Worm (Caenorhabditis elegans): ENCODE results near the gene paf-2.
"Not testable (repeated sequence)": the region's sequence is repeated elsewhere in the genome, so short reads cannot be mapped to it uniquely, and the experiment has no call there.

The paf-2 gene

DNA sequence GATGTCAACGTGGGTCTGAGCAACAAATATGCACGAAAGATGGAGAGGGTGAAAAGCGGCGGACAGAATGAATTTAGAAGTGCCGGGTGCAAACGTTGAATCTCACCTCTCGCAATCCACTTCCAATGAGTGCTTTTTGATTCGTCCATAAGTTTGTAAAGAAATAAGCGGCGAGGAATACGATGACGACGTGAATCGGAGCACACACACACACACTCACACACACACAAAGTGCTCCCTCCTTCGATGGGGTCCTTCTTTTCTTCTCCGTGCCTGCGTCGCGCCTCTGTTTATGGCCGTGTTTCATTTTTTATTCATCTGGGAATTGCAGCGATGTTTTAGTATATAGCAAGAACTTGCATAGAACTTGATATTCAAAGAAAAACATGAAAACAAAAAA is at the start of gene paf-2:
TSS of gene paf-2 (minus strand) at position 290 of the 400 bp plus-strand sequence.
- TF ChIP-seq W03F9.2 (tag; optimal IDR thresholded peaks at IDR 0.05) (no peak), him-1 (tag; optimal IDR thresholded peaks at IDR 0.05) (no peak), dao-5 (tag; optimal IDR thresholded peaks at IDR 0.05) (no peak)

DNA sequence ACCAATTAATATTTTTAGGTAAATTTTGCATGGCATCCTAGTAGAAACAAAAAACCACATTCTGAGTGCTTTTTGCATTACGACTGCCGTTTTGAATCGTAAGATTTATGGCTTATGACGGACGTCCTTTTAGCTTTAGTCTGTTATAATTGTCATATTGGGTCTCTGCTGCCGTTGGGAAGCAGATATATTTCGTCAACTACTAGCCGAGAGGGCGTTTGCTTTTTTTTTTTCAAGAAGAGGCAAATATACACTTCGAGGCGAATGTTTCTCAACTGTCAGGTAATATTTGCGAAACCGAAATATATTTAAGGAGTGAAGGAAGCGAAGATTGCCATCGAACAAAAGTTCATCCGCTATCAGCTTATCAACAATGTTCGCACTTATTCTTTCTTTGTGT is 46.4 kb upstream of the paf-2 start, which contains the start of gene F14H12.3:
TSS of gene F14H12.3 (plus strand) at position 301 of the 400 bp plus-strand sequence.
- no peak for TF ChIP-seq him-1 (tag; optimal IDR thresholded peaks at IDR 0.05)
- no peak for TF ChIP-seq dao-5 (tag; optimal IDR thresholded peaks at IDR 0.05)
- no peak for TF ChIP-seq W03F9.2 (tag; optimal IDR thresholded peaks at IDR 0.05)

DNA sequence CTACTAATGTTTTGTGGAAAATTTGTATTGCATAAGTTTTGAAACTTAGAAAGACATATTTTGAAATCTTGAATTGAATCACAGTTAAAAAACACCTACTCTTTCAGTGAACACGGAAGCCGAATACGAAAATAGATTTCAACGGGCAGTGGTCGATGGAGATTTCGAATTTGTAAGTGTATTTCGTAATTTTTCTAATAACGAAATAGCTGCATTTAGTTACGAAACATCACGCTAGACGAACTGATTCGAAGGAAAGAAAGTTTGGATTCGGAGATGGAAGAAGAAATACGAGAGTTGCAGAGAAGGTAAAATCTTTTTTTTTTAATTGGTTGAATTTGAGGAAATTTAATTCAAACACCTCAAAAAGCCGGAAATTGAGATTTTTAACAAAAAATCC is 45.2 kb upstream of the paf-2 start:
- TF ChIP-seq him-1 (tag; optimal IDR thresholded peaks at IDR 0.05) = no peak
- no peak for TF ChIP-seq W03F9.2 (tag; optimal IDR thresholded peaks at IDR 0.05)
- TF ChIP-seq dao-5 (tag; optimal IDR thresholded peaks at IDR 0.05) = no peak

DNA sequence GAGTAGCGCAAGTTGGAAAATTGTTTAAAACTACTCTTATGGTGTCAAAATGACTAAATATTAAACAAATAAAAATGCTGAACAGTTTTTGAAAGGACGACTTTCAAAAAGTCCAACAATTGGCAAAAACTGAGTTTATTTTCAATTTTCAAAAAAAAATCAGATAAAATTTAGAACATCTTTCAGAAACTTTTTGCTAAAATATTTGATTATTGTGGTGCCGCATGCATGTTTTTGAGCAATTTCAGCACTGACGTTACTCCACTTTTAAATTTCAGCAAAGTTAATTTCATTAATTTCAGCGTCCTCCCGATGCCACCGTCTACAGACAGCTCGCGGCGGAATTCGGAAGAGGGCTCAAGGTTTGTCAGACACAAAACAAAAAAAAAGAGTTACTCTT is 41.8 kb upstream of the paf-2 start, which contains the start of gene cst-1:
TSS of gene cst-1 (plus strand) at position 301 of the 400 bp plus-strand sequence.
- TF ChIP-seq him-1, W03F9.2, dao-5 (tag; optimal IDR thresholded peaks at IDR 0.05): not testable (repeated sequence)

DNA sequence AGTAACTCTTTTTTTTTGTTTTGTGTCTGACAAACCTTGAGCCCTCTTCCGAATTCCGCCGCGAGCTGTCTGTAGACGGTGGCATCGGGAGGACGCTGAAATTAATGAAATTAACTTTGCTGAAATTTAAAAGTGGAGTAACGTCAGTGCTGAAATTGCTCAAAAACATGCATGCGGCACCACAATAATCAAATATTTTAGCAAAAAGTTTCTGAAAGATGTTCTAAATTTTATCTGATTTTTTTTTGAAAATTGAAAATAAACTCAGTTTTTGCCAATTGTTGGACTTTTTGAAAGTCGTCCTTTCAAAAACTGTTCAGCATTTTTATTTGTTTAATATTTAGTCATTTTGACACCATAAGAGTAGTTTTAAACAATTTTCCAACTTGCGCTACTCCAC is 38.4 kb upstream of the paf-2 start, which contains the start of gene cst-2:
TSS of gene cst-2 (minus strand) at position 101 of the 400 bp plus-strand sequence.
- not testable (repeated sequence) for TF ChIP-seq dao-5, W03F9.2, him-1 (tag; optimal IDR thresholded peaks at IDR 0.05)

DNA sequence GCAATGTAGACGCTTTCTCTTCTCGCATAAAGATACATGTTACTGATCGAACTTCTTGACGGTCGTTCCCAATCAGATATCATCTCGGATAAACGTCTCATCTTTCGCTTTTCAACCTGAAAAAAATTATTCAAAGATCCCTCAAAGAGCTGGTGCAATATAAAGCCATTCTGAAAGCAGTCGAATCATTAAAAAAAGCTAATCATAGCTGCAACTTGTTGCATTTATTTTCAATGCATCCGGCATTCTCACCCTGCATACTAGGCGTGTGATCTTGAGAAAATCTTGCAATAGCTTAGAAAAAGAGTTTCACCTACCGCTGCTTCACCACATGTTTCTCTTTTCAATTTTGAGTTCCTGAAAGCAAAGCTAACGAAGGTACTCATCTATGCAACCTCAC is 34.8 kb upstream of the paf-2 start, which contains the start of gene C24A8.6:
TSS of gene C24A8.6 (minus strand) at position 101 of the 400 bp plus-strand sequence.
- TF ChIP-seq W03F9.2, dao-5, him-1 (tag; optimal IDR thresholded peaks at IDR 0.05): not testable (repeated sequence)

DNA sequence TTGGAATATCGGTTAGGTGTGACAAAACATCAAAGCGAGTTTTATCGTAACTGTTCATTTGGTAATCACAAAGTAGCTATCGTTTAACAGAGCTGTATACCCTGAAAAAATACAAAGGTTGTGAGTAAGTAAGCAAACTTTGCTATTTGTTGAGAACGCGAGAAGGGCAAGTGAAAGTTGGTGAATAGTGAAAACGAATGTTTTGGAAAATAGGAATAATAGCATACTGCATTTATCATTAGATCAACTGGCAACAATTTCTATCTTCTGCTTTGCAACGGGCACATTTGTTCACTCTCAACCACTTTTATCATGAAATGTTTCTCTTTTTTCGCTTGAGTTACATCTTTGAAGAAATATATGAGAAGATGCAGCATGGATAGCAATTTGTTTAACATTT is 31.3 kb upstream of the paf-2 start, which contains the start of gene C24A8.5:
TSS of gene C24A8.5 (minus strand) at position 101 of the 400 bp plus-strand sequence.
- no peak for TF ChIP-seq dao-5 (tag; optimal IDR thresholded peaks at IDR 0.05)
- TF ChIP-seq him-1 (tag; optimal IDR thresholded peaks at IDR 0.05) = no peak
- no peak for TF ChIP-seq W03F9.2 (tag; optimal IDR thresholded peaks at IDR 0.05)

DNA sequence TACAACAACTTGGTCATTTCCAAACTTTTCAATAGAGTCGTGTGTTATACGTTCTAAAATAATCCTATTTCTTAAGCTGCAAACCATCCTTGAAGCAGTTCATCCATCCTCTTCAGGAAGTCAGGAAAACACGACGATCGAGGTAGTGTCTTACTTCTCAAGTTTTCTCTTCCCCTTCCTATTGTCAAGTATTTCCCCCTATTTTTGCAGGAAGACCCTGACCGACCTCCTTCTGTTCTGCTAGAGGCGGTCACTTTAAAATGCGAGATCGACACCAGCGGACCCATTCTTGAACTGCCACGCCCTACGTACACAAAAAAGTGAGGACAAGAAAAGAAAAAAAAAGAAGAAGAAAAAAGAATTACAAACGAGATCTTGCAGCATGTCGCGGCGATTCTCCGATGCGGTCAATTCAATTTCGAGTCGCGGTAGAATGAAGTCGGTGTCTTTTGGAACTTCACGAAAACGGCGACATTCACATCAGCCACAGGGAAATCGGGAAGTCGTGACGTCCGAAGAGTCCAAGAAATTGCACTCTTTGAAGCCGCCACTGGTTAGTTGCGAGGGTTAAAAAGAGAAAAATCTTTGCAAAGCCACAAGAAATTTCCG is 25.4 kb upstream of the paf-2 start:
- TF ChIP-seq dao-5 (tag; optimal IDR thresholded peaks at IDR 0.05) (no peak), W03F9.2 (tag; optimal IDR thresholded peaks at IDR 0.05) (no peak), him-1 (tag; optimal IDR thresholded peaks at IDR 0.05) (no peak)

DNA sequence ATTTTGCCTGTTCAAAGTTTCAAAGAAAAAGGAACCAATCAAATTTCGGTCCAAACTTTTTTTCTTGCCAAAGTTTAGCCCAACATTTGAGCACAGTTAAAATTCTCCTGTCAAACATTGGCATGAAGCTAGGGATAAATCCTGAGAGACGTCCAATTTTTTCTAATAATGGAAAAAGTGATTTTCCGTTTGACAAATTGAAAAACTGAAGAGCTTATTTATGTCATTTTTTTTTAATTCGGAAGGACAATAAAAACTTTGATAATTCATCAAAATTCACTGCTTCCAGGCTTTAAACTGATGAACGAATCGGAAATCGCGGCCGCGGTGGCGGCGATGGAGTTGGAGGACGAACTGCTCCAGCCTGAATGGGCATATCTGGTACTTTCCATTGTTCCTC is 23.0 kb upstream of the paf-2 start, which contains the start of gene dop-6:
TSS of gene dop-6 (plus strand) at position 301 of the 400 bp plus-strand sequence.
- no peak for TF ChIP-seq him-1 (tag; optimal IDR thresholded peaks at IDR 0.05)
- no peak for TF ChIP-seq W03F9.2 (tag; optimal IDR thresholded peaks at IDR 0.05)
- TF ChIP-seq dao-5 (tag; optimal IDR thresholded peaks at IDR 0.05) = no peak

DNA sequence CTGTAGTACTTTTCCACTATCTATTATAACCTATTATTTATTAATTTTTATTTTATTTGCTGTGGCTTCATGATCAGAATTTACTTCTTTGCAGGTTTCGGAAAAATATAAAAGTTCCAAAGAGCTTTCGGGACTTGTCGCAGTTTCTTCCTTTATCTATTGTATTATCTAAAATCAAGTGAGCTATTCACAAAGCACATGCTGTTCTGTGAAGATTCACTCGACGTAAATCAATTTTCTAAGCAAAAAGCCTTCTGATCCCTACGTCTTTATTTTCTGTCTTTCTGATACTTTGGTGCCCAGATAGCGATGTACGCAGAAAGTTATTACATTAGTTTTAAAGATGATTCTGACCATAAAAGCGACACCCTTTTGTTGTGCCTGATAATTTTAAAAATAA is 19.6 kb upstream of the paf-2 start:
- TF ChIP-seq dao-5 (tag; optimal IDR thresholded peaks at IDR 0.05) (no peak), W03F9.2 (tag; optimal IDR thresholded peaks at IDR 0.05) (no peak), him-1 (tag; optimal IDR thresholded peaks at IDR 0.05) (no peak)

DNA sequence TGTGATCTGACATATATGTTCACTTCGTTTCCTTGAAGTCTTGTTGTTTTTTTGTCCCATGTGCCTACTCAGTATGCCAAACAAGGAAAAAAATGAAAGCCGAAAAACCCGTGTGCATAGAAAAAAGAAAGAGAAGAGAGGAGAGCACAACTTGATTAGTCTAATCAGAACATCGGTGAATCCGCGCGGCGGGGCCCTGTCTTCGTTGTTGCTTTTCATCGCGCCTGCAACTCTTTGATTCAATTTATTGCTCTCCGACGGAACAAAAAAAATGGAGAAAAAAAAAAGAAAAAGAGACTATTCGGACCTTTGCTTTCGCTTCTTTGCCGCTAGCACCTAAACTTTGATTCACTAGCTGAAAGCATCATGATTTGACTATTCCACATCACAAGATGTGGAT is 17.4 kb upstream of the paf-2 start:
- TF ChIP-seq W03F9.2 (tag; optimal IDR thresholded peaks at IDR 0.05) (no peak), him-1 (tag; optimal IDR thresholded peaks at IDR 0.05) (no peak), dao-5 (tag; optimal IDR thresholded peaks at IDR 0.05) (no peak)

DNA sequence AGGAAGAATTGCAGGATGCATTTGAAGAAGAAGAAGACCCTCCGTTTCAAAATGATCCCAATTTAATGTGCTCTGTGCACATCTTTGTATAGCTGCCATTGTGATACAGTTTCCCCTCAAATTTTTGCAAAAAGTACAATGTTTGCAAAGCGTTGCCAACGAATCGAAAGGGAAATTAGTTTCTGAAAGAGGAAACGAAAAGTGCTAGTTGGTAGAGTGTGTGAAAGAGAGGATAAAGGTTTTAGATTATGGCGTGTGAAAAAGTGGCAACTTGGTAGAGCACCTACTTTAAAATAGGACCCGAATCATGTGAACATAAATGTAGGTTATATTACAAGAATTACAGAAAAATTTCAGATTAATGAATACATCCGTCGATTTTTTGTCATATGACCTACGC is 14.1 kb upstream of the paf-2 start, which contains the start of gene C52B9.8:
TSS of gene C52B9.8 (minus strand) at position 101 of the 400 bp plus-strand sequence.
- no peak for TF ChIP-seq dao-5 (tag; optimal IDR thresholded peaks at IDR 0.05)
- TF ChIP-seq W03F9.2 (tag; optimal IDR thresholded peaks at IDR 0.05) = no peak
- no peak for TF ChIP-seq him-1 (tag; optimal IDR thresholded peaks at IDR 0.05)

DNA sequence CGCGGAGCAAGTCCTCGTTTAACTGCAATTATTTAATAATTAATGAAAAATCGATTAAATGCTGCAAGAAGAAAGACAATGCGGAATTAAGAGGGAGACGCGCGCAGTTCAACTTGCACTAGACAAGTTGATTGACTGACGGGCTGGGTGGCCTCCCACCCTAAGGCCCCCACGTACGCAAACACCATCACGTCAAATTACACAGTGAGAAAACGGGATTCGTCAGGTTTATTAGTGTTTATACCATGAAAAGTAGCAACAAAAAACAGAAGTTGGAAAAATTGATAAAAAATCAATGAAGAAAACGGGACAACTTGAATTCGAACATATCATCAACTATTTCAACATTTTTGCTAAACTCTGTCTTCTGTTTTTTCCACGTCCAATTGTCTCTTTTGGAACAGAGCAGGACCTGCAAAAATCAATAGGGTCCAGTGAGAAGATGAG is 10.0 kb upstream of the paf-2 start:
- no peak for TF ChIP-seq him-1 (tag; optimal IDR thresholded peaks at IDR 0.05)
- no peak for TF ChIP-seq dao-5 (tag; optimal IDR thresholded peaks at IDR 0.05)
- TF ChIP-seq W03F9.2 (tag; optimal IDR thresholded peaks at IDR 0.05) = no peak

DNA sequence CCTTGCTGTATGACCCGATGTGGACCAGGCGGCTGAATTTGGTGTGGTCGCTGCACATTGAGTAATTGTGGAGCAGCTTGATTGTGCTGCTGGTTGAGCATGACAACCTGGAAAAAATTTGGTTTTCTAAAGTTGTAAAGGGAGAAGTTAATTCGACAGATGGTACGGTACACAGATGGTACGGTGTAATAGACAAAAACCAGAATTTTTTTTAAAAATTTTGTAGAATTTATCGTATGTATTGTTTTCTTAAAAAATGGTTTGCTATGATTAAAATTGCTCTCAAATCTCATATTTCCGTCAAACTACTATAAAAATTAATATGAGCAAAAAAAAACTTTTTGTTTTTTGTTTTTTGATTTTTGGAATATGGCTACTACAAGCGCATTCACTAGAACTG is 9.3 kb upstream of the paf-2 start, which contains the start of gene pqn-15:
TSS of gene pqn-15 (minus strand) at position 101 of the 400 bp plus-strand sequence.
- no peak for TF ChIP-seq dao-5 (tag; optimal IDR thresholded peaks at IDR 0.05)
- TF ChIP-seq W03F9.2 (tag; optimal IDR thresholded peaks at IDR 0.05) = no peak
- no peak for TF ChIP-seq him-1 (tag; optimal IDR thresholded peaks at IDR 0.05)
